Worm (Caenorhabditis elegans) whole organism, early embryonic: ENCODE measurements around the gene dss-1.

Source experiments
- B0310.2 ChIP-seq: sonication (generic microtip); optimal IDR thresholded peaks from 2 replicates; lab custom pipeline; 2016; ENCODE audit warnings: mild to moderate bottlenecking, missing genetic modification characterization, missing compliant biosample characterization
- F13C5.2 ChIP-seq: sonication (generic microtip); optimal IDR thresholded peaks from 2 replicates; lab custom pipeline; 2017; ENCODE audit warnings: mild to moderate bottlenecking, missing genetic modification characterization, inconsistent platforms, missing compliant biosample characterization
- aly-1 ChIP-seq: sonication (generic microtip); optimal IDR thresholded peaks from 2 replicates; lab custom pipeline; 2016; ENCODE audit warnings: missing genetic modification characterization, missing compliant biosample characterization
- ama-1 ChIP-seq: fragments of 150-350 bp; optimal IDR thresholded peaks from 2 replicates; lab custom pipeline; 2014
- ceh-36 ChIP-seq: sonication (generic microtip); optimal IDR thresholded peaks from 2 replicates; lab custom pipeline; 2016; ENCODE audit warnings: missing genetic modification characterization, inconsistent platforms, missing compliant biosample characterization
- ets-7 ChIP-seq: sonication (generic microtip); optimal IDR thresholded peaks from 2 replicates; lab custom pipeline; 2016; ENCODE audit warnings: missing genotype, missing genetic modification characterization, missing compliant biosample characterization
- flt-1 ChIP-seq: fragments of 200-800 bp; sonication (Bioruptor generic); IDR thresholded peaks from 2 replicates; pipeline ENCODE4 v1.3.6; 2022; ENCODE audit warnings: missing genetic modification characterization, missing compliant biosample characterization
- hmbx-1 ChIP-seq: sonication (generic microtip); optimal IDR thresholded peaks from 2 replicates; lab custom pipeline; 2016; ENCODE audit warnings: mild to moderate bottlenecking, missing genetic modification characterization, missing compliant biosample characterization
- hmg-4 ChIP-seq: fragments of 200-800 bp; sonication (Bioruptor generic); optimal IDR thresholded peaks from 2 replicates; lab custom pipeline; 2018; ENCODE audit warnings: mild to moderate bottlenecking, missing genetic modification characterization, missing compliant biosample characterization
- scrt-1 ChIP-seq: fragments of 200-800 bp; sonication (Bioruptor generic); IDR thresholded peaks from 2 replicates; pipeline ENCODE4 v1.3.6; 2022; ENCODE audit warnings: missing genetic modification characterization, missing compliant biosample characterization
- sea-1 ChIP-seq: fragments of 200-800 bp; sonication (Bioruptor generic); conservative IDR thresholded peaks from 2 replicates; pipeline ENCODE4 v1.3.6; 2022; ENCODE audit warnings: missing genetic modification characterization, missing compliant biosample characterization
- tbx-11 ChIP-seq: fragments of 200-800 bp; sonication (Bioruptor generic); IDR thresholded peaks from 2 replicates; pipeline ENCODE4 v1.3.6; 2022; ENCODE audit warnings: missing genetic modification characterization, missing compliant biosample characterization
- tbx-37 ChIP-seq: fragments of 200-800 bp; sonication (Bioruptor generic); conservative IDR thresholded peaks from 2 replicates; pipeline ENCODE4 v1.3.6; 2022; ENCODE audit warnings: missing genetic modification reagents, missing genetic modification characterization, missing compliant biosample characterization
- tra-4 ChIP-seq: sonication (generic microtip); optimal IDR thresholded peaks from 2 replicates; lab custom pipeline; 2017; ENCODE audit warnings: missing genetic modification characterization, missing compliant biosample characterization

- TF ChIP-seq ama-1, result no peak
- no peak for TF ChIP-seq hmg-4 (GFP tag; lab: Kevin White, UChicago)
- no peak for TF ChIP-seq flt-1 (GFP tag; lab: Robert Waterston, UW)
- TF ChIP-seq ets-7 (tag; lab: Kevin White, UChicago), result no peak
- TF ChIP-seq aly-1 (tag; lab: Kevin White, UChicago), result no peak
- no peak for TF ChIP-seq hmbx-1
- no peak for TF ChIP-seq tra-4
- TF ChIP-seq B0310.2, result no peak
- no peak for TF ChIP-seq F13C5.2
- TF ChIP-seq tbx-37 (GFP tag; lab: Robert Waterston, UW), result no peak
- no peak for TF ChIP-seq ceh-36 (tag; lab: Kevin White, UChicago)
- TF ChIP-seq scrt-1, result no peak
- no peak for TF ChIP-seq tbx-11 (GFP tag; lab: Robert Waterston, UW)
- no peak for TF ChIP-seq sea-1 (GFP tag; lab: Robert Waterston, UW)
Measured at ce11 chrIII:1164668-1165067, 31.4 kb downstream of the dss-1 start.
